Fruit fly (Drosophila melanogaster) whole organism, embryonic: ENCODE measurements around the gene CG5835.

Experiments
- Asciz ChIP-seq: fragments of 200-800 bp; sonication (Bioruptor generic); optimal IDR thresholded peaks from 2 replicates; lab custom pipeline; 2017; ENCODE audit warnings: missing biosample characterization, mild to moderate bottlenecking, missing genetic modification characterization, missing genetic modification reagents
- BtbVII ChIP-seq: fragments of 200-800 bp; sonication (Bioruptor generic); optimal IDR thresholded peaks from 3 replicates; lab custom pipeline; 2017; ENCODE audit warnings: missing biosample characterization, mild to moderate bottlenecking, missing genetic modification characterization
- CG12071 ChIP-seq: fragments of 200-800 bp; sonication (Bioruptor generic); optimal IDR thresholded peaks from 3 replicates; lab custom pipeline; 2018; ENCODE audit warnings: missing biosample characterization, mild to moderate bottlenecking, missing genetic modification characterization
- CG12155 ChIP-seq: fragments of 200-800 bp; sonication (Bioruptor generic); optimal IDR thresholded peaks from 3 replicates; lab custom pipeline; 2016; ENCODE audit warnings: missing biosample characterization, missing genetic modification characterization
- CG1233 ChIP-seq: fragments of 200-800 bp; sonication (Bioruptor generic); optimal IDR thresholded peaks from 4 replicates; lab custom pipeline; 2018; ENCODE audit warnings: missing biosample characterization, mild to moderate bottlenecking, missing genetic modification characterization
- CG13424 ChIP-seq: fragments of 200-800 bp; sonication (Bioruptor generic); optimal IDR thresholded peaks from 2 replicates; lab custom pipeline; 2019; ENCODE audit warnings: missing biosample characterization, mild to moderate bottlenecking, missing genetic modification characterization, moderate library complexity
- CG13624 ChIP-seq: fragments of 200-800 bp; sonication (Bioruptor generic); optimal IDR thresholded peaks from 2 replicates; lab custom pipeline; 2016; ENCODE audit warnings: missing biosample characterization, missing genetic modification characterization
- CG14860 ChIP-seq: fragments of 200-800 bp; sonication (Bioruptor generic); IDR thresholded peaks from 3 replicates; pipeline ENCODE4 v1.3.6; 2022; ENCODE audit warnings: missing biosample characterization, missing genetic modification characterization; ENCODE audit not compliant: partially characterized antibody
- CG15269 ChIP-seq: fragments of 200-800 bp; sonication (Bioruptor generic); optimal IDR thresholded peaks from 2 replicates; lab custom pipeline; 2018; ENCODE audit warnings: missing biosample characterization, mild to moderate bottlenecking, missing genetic modification characterization, moderate library complexity
- CG1647 ChIP-seq: fragments of 200-800 bp; sonication (Bioruptor generic); optimal IDR thresholded peaks from 3 replicates; lab custom pipeline; 2016; ENCODE audit warnings: missing biosample characterization, missing genetic modification characterization
- CG16813 ChIP-seq: fragments of 200-800 bp; sonication (Bioruptor generic); IDR thresholded peaks from 3 replicates; pipeline ENCODE4 v1.3.6; 2022; ENCODE audit warnings: missing biosample characterization, missing genetic modification characterization; ENCODE audit not compliant: partially characterized antibody
- CG16815 ChIP-seq: fragments of 200-800 bp; sonication (Bioruptor generic); optimal IDR thresholded peaks from 3 replicates; lab custom pipeline; 2017; ENCODE audit warnings: missing biosample characterization, mild to moderate bottlenecking, missing genetic modification characterization
- CG17186 ChIP-seq: fragments of 200-800 bp; sonication (Bioruptor generic); optimal IDR thresholded peaks from 3 replicates; lab custom pipeline; 2017; ENCODE audit warnings: missing biosample characterization, missing genetic modification reagents, missing genetic modification characterization
- CG17359 ChIP-seq: fragments of 200-800 bp; sonication (Bioruptor generic); optimal IDR thresholded peaks from 3 replicates; lab custom pipeline; 2018; ENCODE audit warnings: missing biosample characterization, mild to moderate bottlenecking, missing genetic modification characterization, moderate library complexity
- CG17612 ChIP-seq: fragments of 200-800 bp; sonication (Bioruptor generic); IDR thresholded peaks from 2 replicates; pipeline ENCODE4 v1.3.6; 2022; ENCODE audit warnings: missing biosample characterization, missing genetic modification characterization
- CG17829 ChIP-seq: fragments of 200-800 bp; optimal IDR thresholded peaks from 2 replicates; lab custom pipeline; 2019; ENCODE audit warnings: missing biosample characterization, mild to moderate bottlenecking, missing genetic modification characterization, moderate library complexity
- CG18011 ChIP-seq: fragments of 200-800 bp; sonication (Bioruptor generic); optimal IDR thresholded peaks from 2 replicates; lab custom pipeline; 2017; ENCODE audit warnings: missing biosample characterization, missing genetic modification characterization, mild to moderate bottlenecking, moderate library complexity, missing genotype
- CG18476 ChIP-seq: fragments of 200-800 bp; sonication (Bioruptor generic); optimal IDR thresholded peaks from 2 replicates; lab custom pipeline; 2016; ENCODE audit warnings: missing biosample characterization, mild to moderate bottlenecking, missing genetic modification characterization
- CG42726 ChIP-seq: fragments of 200-800 bp; sonication (Bioruptor generic); IDR thresholded peaks from 2 replicates; pipeline ENCODE4 v1.3.6; 2022; ENCODE audit warnings: missing biosample characterization, missing genetic modification characterization; ENCODE audit not compliant: partially characterized antibody
- CG4360 ChIP-seq: fragments of 200-800 bp; sonication (Bioruptor generic); IDR thresholded peaks from 2 replicates; pipeline ENCODE4 v1.3.6; 2022; ENCODE audit warnings: missing biosample characterization, missing genetic modification characterization
- CG6689 ChIP-seq: fragments of 200-800 bp; sonication (Bioruptor generic); IDR thresholded peaks from 2 replicates; pipeline ENCODE4 v1.3.6; 2022; ENCODE audit warnings: missing biosample characterization, missing genetic modification characterization
- CG6791 ChIP-seq: fragments of 200-800 bp; sonication (Bioruptor generic); IDR thresholded peaks from 3 replicates; pipeline ENCODE4 v1.3.6; 2022; ENCODE audit warnings: missing biosample characterization, missing genetic modification characterization; ENCODE audit not compliant: partially characterized antibody
- CG7745 ChIP-seq: fragments of 200-800 bp; sonication (Bioruptor generic); optimal IDR thresholded peaks from 2 replicates; lab custom pipeline; 2018; ENCODE audit warnings: missing biosample characterization, mild to moderate bottlenecking, missing genetic modification characterization, moderate library complexity
- CG8478 ChIP-seq: fragments of >200 bp; optimal IDR thresholded peaks from 2 replicates; lab custom pipeline; 2018
- Doc2 ChIP-seq: fragments of 200-800 bp; sonication (Bioruptor generic); IDR thresholded peaks from 2 replicates; pipeline ENCODE4 v1.3.6; 2022; ENCODE audit warnings: missing biosample characterization, missing genetic modification characterization
- Eip74EF ChIP-seq, 2 experiments: fragments of 200-800 bp in 1 of 2; fragments of >200 bp in 1 of 2; sonication (Bioruptor generic) in 1 of 2; optimal IDR thresholded peaks; 2 replicates each; lab custom pipeline; 2017 to 2019; ENCODE audit warnings: missing biosample characterization in 2 of 2, missing genetic modification characterization in 2 of 2, mild to moderate bottlenecking in 1 of 2, moderate library complexity in 1 of 2
- Gsc ChIP-seq: fragments of 200-800 bp; sonication (Bioruptor generic); IDR thresholded peaks from 2 replicates; pipeline ENCODE4 v1.3.6; 2022; ENCODE audit warnings: missing biosample characterization, missing genetic modification characterization
- HHEX ChIP-seq: fragments of 200-800 bp; sonication (Bioruptor generic); optimal IDR thresholded peaks from 3 replicates; lab custom pipeline; 2017; ENCODE audit warnings: missing biosample characterization, mild to moderate bottlenecking, missing genetic modification characterization, missing genetic modification reagents
- HmgD ChIP-seq: fragments of 200-800 bp; sonication (Bioruptor generic); optimal IDR thresholded peaks from 3 replicates; lab custom pipeline; 2016; ENCODE audit warnings: missing biosample characterization, missing genetic modification characterization
- Kr ChIP-seq: fragments of 200-800 bp; sonication (Bioruptor generic); optimal IDR thresholded peaks from 2 replicates; lab custom pipeline; 2017; ENCODE audit warnings: missing biosample characterization, mild to moderate bottlenecking, missing genetic modification characterization
- MBD-R2 ChIP-seq: fragments of 200-800 bp; sonication (Bioruptor generic); IDR thresholded peaks from 2 replicates; pipeline ENCODE4 v1.3.6; 2022; ENCODE audit warnings: missing biosample characterization, missing genetic modification characterization
- MESR4 ChIP-seq: fragments of 200-800 bp; sonication (Bioruptor generic); optimal IDR thresholded peaks from 2 replicates; lab custom pipeline; 2018; ENCODE audit warnings: missing biosample characterization, mild to moderate bottlenecking, missing genetic modification characterization, moderate library complexity
- Tbp ChIP-seq: fragments of >200 bp; optimal IDR thresholded peaks from 2 replicates; lab custom pipeline; 2018; ENCODE audit warnings: missing biosample characterization, missing genetic modification characterization
- amos ChIP-seq: fragments of 200-800 bp; sonication (Bioruptor generic); IDR thresholded peaks from 2 replicates; pipeline ENCODE4 v1.3.6; 2022; ENCODE audit warnings: missing biosample characterization, missing genetic modification characterization; ENCODE audit not compliant: partially characterized antibody
- ara ChIP-seq: fragments of 200-800 bp; sonication (Bioruptor generic); IDR thresholded peaks from 2 replicates; pipeline ENCODE4 v1.3.6; 2022; ENCODE audit warnings: missing biosample characterization, missing genetic modification characterization
- bcd ChIP-seq: fragments of 200-800 bp; sonication (Bioruptor generic); optimal IDR thresholded peaks from 2 replicates; lab custom pipeline; 2017; ENCODE audit warnings: missing biosample characterization, mild to moderate bottlenecking, missing genetic modification characterization
- corto ChIP-seq: fragments of 200-800 bp; sonication (Bioruptor generic); optimal IDR thresholded peaks from 2 replicates; lab custom pipeline; 2016; ENCODE audit warnings: missing biosample characterization, mild to moderate bottlenecking, missing genetic modification characterization, moderate library complexity
- dati ChIP-seq: fragments of 200-800 bp; sonication (Bioruptor generic); IDR thresholded peaks from 2 replicates; pipeline ENCODE4 v1.3.6; 2022; ENCODE audit warnings: missing biosample characterization, missing genetic modification characterization
- esg ChIP-seq: fragments of 200-800 bp; sonication (Bioruptor generic); conservative IDR thresholded peaks from 2 replicates; pipeline ENCODE4 v1.3.6; 2022; ENCODE audit warnings: missing biosample characterization, missing genetic modification characterization
- fu2 ChIP-seq: fragments of 200-800 bp; sonication (Bioruptor generic); optimal IDR thresholded peaks from 2 replicates; lab custom pipeline; 2016; ENCODE audit warnings: missing biosample characterization, missing genetic modification characterization
- grau ChIP-seq: fragments of 200-800 bp; optimal IDR thresholded peaks from 3 replicates; lab custom pipeline; 2019; ENCODE audit warnings: missing biosample characterization, mild to moderate bottlenecking, missing genetic modification characterization, moderate library complexity
- lab ChIP-seq: fragments of 200-800 bp; sonication (Bioruptor generic); optimal IDR thresholded peaks from 3 replicates; lab custom pipeline; 2017; ENCODE audit warnings: missing biosample characterization, missing genetic modification characterization, mild to moderate bottlenecking, moderate library complexity, missing genetic modification reagents
- lmd ChIP-seq: fragments of 200-800 bp; sonication (Bioruptor generic); IDR thresholded peaks from 2 replicates; pipeline ENCODE4 v1.3.6; 2022; ENCODE audit warnings: missing biosample characterization, missing genetic modification characterization
- pan ChIP-seq, 4 experiments: fragments of >200 bp in 3 of 4; fragments of 200-800 bp in 1 of 4; sonication (Bioruptor generic) in 1 of 4; optimal IDR thresholded peaks in 3 of 4; IDR thresholded peaks in 1 of 4; 2 replicates each; pipeline versions ENCODE4 v1.3.6 to Lab custom; 2017 to 2022; ENCODE audit warnings: missing biosample characterization in 2 of 4, missing genetic modification characterization in 2 of 4, mixed read lengths in 1 of 4
- pb ChIP-seq: fragments of 200-800 bp; sonication (Bioruptor generic); optimal IDR thresholded peaks from 3 replicates; lab custom pipeline; 2016; ENCODE audit warnings: missing biosample characterization, missing genetic modification characterization
- sug ChIP-seq: fragments of 200-800 bp; optimal IDR thresholded peaks from 2 replicates; lab custom pipeline; 2019; ENCODE audit warnings: missing biosample characterization, mild to moderate bottlenecking, missing genetic modification characterization, moderate library complexity
- tap ChIP-seq: fragments of 200-800 bp; optimal IDR thresholded peaks from 3 replicates; lab custom pipeline; 2019; ENCODE audit warnings: missing biosample characterization, mild to moderate bottlenecking, missing genetic modification characterization, moderate library complexity
- tll ChIP-seq, 2 experiments: fragments of 200-800 bp in 1 of 2; fragments of >200 bp in 1 of 2; sonication (Bioruptor generic) in 1 of 2; optimal IDR thresholded peaks; 2 replicates each; lab custom pipeline; 2017 to 2019; ENCODE audit warnings: missing biosample characterization in 2 of 2, missing genetic modification characterization in 2 of 2, mild to moderate bottlenecking in 1 of 2, moderate library complexity in 1 of 2
- trem ChIP-seq: fragments of 200-800 bp; optimal IDR thresholded peaks from 3 replicates; lab custom pipeline; 2019; ENCODE audit warnings: missing biosample characterization, mild to moderate bottlenecking, missing genetic modification characterization, moderate library complexity
- vnd ChIP-seq: fragments of 200-800 bp; sonication (Bioruptor generic); IDR thresholded peaks from 3 replicates; pipeline ENCODE4 v1.3.6; 2022; ENCODE audit warnings: missing biosample characterization, missing genetic modification characterization; ENCODE audit not compliant: partially characterized antibody

CG5835 gene

dm6 chr3R:19108126-19108525 is 45.4 kb downstream of the CG5835 start (continued):
- no peak for TF ChIP-seq CG6689
- no peak for TF ChIP-seq CG1647
- no peak for TF ChIP-seq CG17612 (GFP tag; lab: Robert Waterston, UW)
- no peak for TF ChIP-seq CG4360 (GFP tag; lab: Robert Waterston, UW)
- no peak for TF ChIP-seq CG7745 (tag; lab: Kevin White, UChicago)
- TF ChIP-seq CG18011, result no peak
- TF ChIP-seq fu2 (GFP tag; lab: Kevin White, UChicago), result no peak
- TF ChIP-seq lmd (GFP tag; lab: Robert Waterston, UW), result no peak
- TF ChIP-seq CG16813, result no peak
- no peak for TF ChIP-seq BtbVII (GFP tag; lab: Kevin White, UChicago)
- TF ChIP-seq Tbp, result no peak
- TF ChIP-seq Eip74EF (GFP tag; optimal IDR thresholded peaks at IDR 0.05; lab: Kevin White, UChicago), result no peak
- TF ChIP-seq tap (tag; lab: Kevin White, UChicago), result no peak
- no peak for TF ChIP-seq tll (GFP tag; optimal IDR thresholded peaks at IDR 0.05; lab: Kevin White, UChicago)
- TF ChIP-seq vnd (GFP tag; lab: Robert Waterston, UW), result no peak
- no peak for TF ChIP-seq pan (optimal IDR thresholded peaks at IDR 0.05; lab: Kevin White, UChicago)
- TF ChIP-seq pan (GFP tag; optimal IDR thresholded peaks at IDR 0.05 in 1 of 2, IDR thresholded peaks at IDR 0.05 in 1 of 2), result no peak
- TF ChIP-seq CG17186 (GFP tag; lab: Kevin White, UChicago), result no peak
- no peak for TF ChIP-seq lab (GFP tag; lab: Kevin White, UChicago)
- TF ChIP-seq CG17829, result peak; percentile 39
- no peak for TF ChIP-seq pb (GFP tag; lab: Kevin White, UChicago)
- TF ChIP-seq CG15269 (tag; lab: Kevin White, UChicago), result no peak
- TF ChIP-seq CG6791 (GFP tag; lab: Robert Waterston, UW), result no peak
- no peak for TF ChIP-seq CG13624 (GFP tag; lab: Kevin White, UChicago)
- no peak for TF ChIP-seq esg (GFP tag; lab: Robert Waterston, UW)
- TF ChIP-seq HHEX (GFP tag; lab: Kevin White, UChicago), result no peak
- TF ChIP-seq Asciz (GFP tag; lab: Kevin White, UChicago), result no peak
- no peak for TF ChIP-seq CG12155 (GFP tag; lab: Kevin White, UChicago)
- TF ChIP-seq CG14860 (GFP tag; lab: Robert Waterston, UW), result no peak
- peak; percentile 6 for TF ChIP-seq trem (tag; lab: Kevin White, UChicago)
- no peak for TF ChIP-seq MBD-R2 (GFP tag; lab: Robert Waterston, UW)
- TF ChIP-seq Doc2 (GFP tag; lab: Robert Waterston, UW), result no peak
- no peak for TF ChIP-seq Gsc (GFP tag; lab: Robert Waterston, UW)
- TF ChIP-seq dati, result no peak
- TF ChIP-seq HmgD, result no peak
- TF ChIP-seq CG17359 (tag; lab: Kevin White, UChicago), result peak; percentile 4
- no peak for TF ChIP-seq corto (GFP tag; lab: Kevin White, UChicago)
- TF ChIP-seq CG12071 (GFP tag; lab: Kevin White, UChicago), result no peak
- TF ChIP-seq ara (GFP tag; lab: Robert Waterston, UW), result peak; percentile 75
- no peak for TF ChIP-seq CG16815 (GFP tag; lab: Kevin White, UChicago)
- TF ChIP-seq bcd (GFP tag; lab: Kevin White, UChicago), result no peak
- no peak for TF ChIP-seq amos (GFP tag; lab: Robert Waterston, UW)
- no peak for TF ChIP-seq CG8478 (lab: Kevin White, UChicago)
- no peak for TF ChIP-seq CG18476 (GFP tag; lab: Kevin White, UChicago)
- peak; percentile 31 for TF ChIP-seq CG13424 (tag; lab: Kevin White, UChicago)
- TF ChIP-seq Kr (GFP tag; lab: Kevin White, UChicago), result no peak
- TF ChIP-seq grau (tag; lab: Kevin White, UChicago), result no peak
- no peak for TF ChIP-seq MESR4 (GFP tag; lab: Kevin White, UChicago)
- TF ChIP-seq CG42726 (GFP tag; lab: Robert Waterston, UW), result no peak
- no peak for TF ChIP-seq CG1233 (GFP tag; lab: Kevin White, UChicago)
- TF ChIP-seq sug (tag; lab: Kevin White, UChicago), result no peak
